Worm (Caenorhabditis elegans) whole organism, late embryonic: Measurements from ENCODE around the gene cdh-3.

ENCODE experiments used
- C08G9.2 ChIP-seq: sonication (generic microtip); optimal IDR thresholded peaks from 2 replicates; lab custom pipeline; 2016; ENCODE audit warnings: mild to moderate bottlenecking, missing genetic modification characterization, moderate library complexity, missing compliant biosample characterization
- C38D4.7 ChIP-seq: fragments of 200-800 bp; sonication (Bioruptor generic); optimal IDR thresholded peaks from 2 replicates; lab custom pipeline; 2018; ENCODE audit warnings: mild to moderate bottlenecking, missing genetic modification characterization, moderate library complexity, missing compliant biosample characterization
- F13H6.1 ChIP-seq: sonication (generic microtip); optimal IDR thresholded peaks from 2 replicates; lab custom pipeline; 2016; ENCODE audit warnings: missing genetic modification characterization, missing compliant biosample characterization
- K09A11.1 ChIP-seq: sonication (generic microtip); optimal IDR thresholded peaks from 2 replicates; lab custom pipeline; 2017; ENCODE audit warnings: antibody characterized with exemption, mild to moderate bottlenecking, missing genetic modification characterization, missing compliant biosample characterization; ENCODE audit not compliant: insufficient read depth
- Y22D7AL.16 ChIP-seq: sonication (generic microtip); optimal IDR thresholded peaks from 2 replicates; lab custom pipeline; 2016; ENCODE audit warnings: missing genetic modification characterization, missing compliant biosample characterization
- ama-1 ChIP-seq: fragments of 150-350 bp; optimal IDR thresholded peaks from 2 replicates; lab custom pipeline; 2014
- ceh-14 ChIP-seq: sonication (generic microtip); optimal IDR thresholded peaks from 2 replicates; lab custom pipeline; 2016; ENCODE audit warnings: missing genotype, missing genetic modification characterization, missing compliant biosample characterization
- ceh-19 ChIP-seq: fragments of 200-800 bp; sonication (Bioruptor generic); optimal IDR thresholded peaks from 2 replicates; lab custom pipeline; 2018; ENCODE audit warnings: mild to moderate bottlenecking, missing genetic modification characterization, missing compliant biosample characterization
- ceh-34 ChIP-seq: sonication (generic microtip); optimal IDR thresholded peaks from 2 replicates; lab custom pipeline; 2016; ENCODE audit warnings: mild to moderate bottlenecking, missing genetic modification characterization, missing compliant biosample characterization
- ceh-6 ChIP-seq: fragments of 200-800 bp; sonication (Bioruptor generic); optimal IDR thresholded peaks from 2 replicates; lab custom pipeline; 2018; ENCODE audit warnings: mild to moderate bottlenecking, missing genetic modification characterization, missing compliant biosample characterization
- ceh-9 ChIP-seq: sonication (generic microtip); optimal IDR thresholded peaks from 2 replicates; lab custom pipeline; 2016; ENCODE audit warnings: mild to moderate bottlenecking, missing genetic modification characterization, inconsistent platforms, missing compliant biosample characterization
- che-1 ChIP-seq: sonication (generic microtip); optimal IDR thresholded peaks from 2 replicates; lab custom pipeline; 2016; ENCODE audit warnings: mild to moderate bottlenecking, missing genetic modification characterization, missing compliant biosample characterization
- dmd-4 ChIP-seq: sonication (generic microtip); optimal IDR thresholded peaks from 2 replicates; lab custom pipeline; 2016; ENCODE audit warnings: borderline replicate concordance, missing genetic modification characterization, missing compliant biosample characterization
- elt-2 ChIP-seq: sonication (generic microtip); optimal IDR thresholded peaks from 2 replicates; lab custom pipeline; 2016; ENCODE audit warnings: missing genetic modification reagents, missing genetic modification characterization, missing compliant biosample characterization
- elt-4 ChIP-seq: sonication (generic microtip); optimal IDR thresholded peaks from 2 replicates; lab custom pipeline; 2016; ENCODE audit warnings: missing genetic modification characterization, missing compliant biosample characterization
- eyg-1 ChIP-seq: sonication (generic microtip); optimal IDR thresholded peaks from 2 replicates; lab custom pipeline; 2016; ENCODE audit warnings: missing genotype, missing genetic modification characterization, missing compliant biosample characterization
- fax-1 ChIP-seq: sonication (generic microtip); optimal IDR thresholded peaks from 2 replicates; lab custom pipeline; 2016; ENCODE audit warnings: missing genotype, missing genetic modification characterization, missing compliant biosample characterization
- fkh-6 ChIP-seq: sonication (generic microtip); optimal IDR thresholded peaks from 2 replicates; lab custom pipeline; 2016; ENCODE audit warnings: missing genetic modification characterization, missing compliant biosample characterization
- gmeb-2 ChIP-seq: sonication (generic microtip); optimal IDR thresholded peaks from 2 replicates; lab custom pipeline; 2016; ENCODE audit warnings: missing genetic modification characterization, inconsistent platforms, missing compliant biosample characterization
- hlh-13 ChIP-seq: fragments of 200-800 bp; sonication (Bioruptor generic); optimal IDR thresholded peaks from 2 replicates; lab custom pipeline; 2018; ENCODE audit warnings: mild to moderate bottlenecking, missing genetic modification characterization, missing compliant biosample characterization
- hlh-30 ChIP-seq: sonication (generic microtip); optimal IDR thresholded peaks from 2 replicates; lab custom pipeline; 2017; ENCODE audit warnings: antibody characterized with exemption, missing genetic modification characterization, missing compliant biosample characterization; ENCODE audit not compliant: insufficient read depth
- lin-11 ChIP-seq: fragments of 200-800 bp; sonication (Bioruptor generic); optimal IDR thresholded peaks from 2 replicates; lab custom pipeline; 2018; ENCODE audit warnings: mild to moderate bottlenecking, missing genetic modification characterization, missing compliant biosample characterization
- nfya-1 ChIP-seq: sonication (generic microtip); optimal IDR thresholded peaks from 2 replicates; lab custom pipeline; 2017; ENCODE audit warnings: missing genetic modification characterization, mild to moderate bottlenecking, missing compliant biosample characterization, antibody characterized with exemption, moderate library complexity
- nhr-232 ChIP-seq: sonication (generic microtip); optimal IDR thresholded peaks from 2 replicates; lab custom pipeline; 2016; ENCODE audit warnings: missing genetic modification characterization, missing compliant biosample characterization
- pag-3 ChIP-seq: sonication (generic microtip); optimal IDR thresholded peaks from 2 replicates; lab custom pipeline; 2016; ENCODE audit warnings: missing compliant biosample characterization, missing genetic modification characterization, borderline replicate concordance
- pax-1 ChIP-seq: fragments of 150-350 bp; optimal IDR thresholded peaks from 2 replicates; lab custom pipeline; 2014; ENCODE audit warnings: missing biosample characterization, missing genetic modification characterization
- pha-2 ChIP-seq: sonication (generic microtip); optimal IDR thresholded peaks from 2 replicates; lab custom pipeline; 2017; ENCODE audit warnings: mild to moderate bottlenecking, missing genetic modification characterization, missing compliant biosample characterization
- pha-4 ChIP-seq: fragments of 150-350 bp; optimal IDR thresholded peaks from 2 replicates; lab custom pipeline; 2018; ENCODE audit warnings: missing biosample characterization, missing genetic modification reagents, missing genetic modification characterization
- pqm-1 ChIP-seq: sonication (generic microtip); optimal IDR thresholded peaks from 2 replicates; lab custom pipeline; 2016; ENCODE audit warnings: missing genetic modification characterization, missing compliant biosample characterization
- pros-1 ChIP-seq: fragments of 150-350 bp; optimal IDR thresholded peaks from 2 replicates; lab custom pipeline; 2014; ENCODE audit warnings: missing biosample characterization, missing genetic modification reagents, missing genetic modification characterization
- rnt-1 ChIP-seq: sonication (generic microtip); optimal IDR thresholded peaks from 2 replicates; lab custom pipeline; 2016; ENCODE audit warnings: missing genetic modification characterization, missing compliant biosample characterization
- sox-4 ChIP-seq: sonication (generic microtip); optimal IDR thresholded peaks from 2 replicates; lab custom pipeline; 2017; ENCODE audit warnings: mild to moderate bottlenecking, missing genetic modification characterization, inconsistent platforms, missing compliant biosample characterization
- syd-9 ChIP-seq: sonication (generic microtip); optimal IDR thresholded peaks from 2 replicates; lab custom pipeline; 2016; ENCODE audit warnings: mild to moderate bottlenecking, missing genetic modification characterization, moderate library complexity, missing compliant biosample characterization
- tbx-2 ChIP-seq: sonication (generic microtip); optimal IDR thresholded peaks from 2 replicates; lab custom pipeline; 2016; ENCODE audit warnings: missing genetic modification characterization, missing compliant biosample characterization
- tbx-7 ChIP-seq: sonication (generic microtip); optimal IDR thresholded peaks from 2 replicates; lab custom pipeline; 2016; ENCODE audit warnings: missing genotype, missing genetic modification characterization, missing compliant biosample characterization
- ttx-3 ChIP-seq: sonication (generic microtip); optimal IDR thresholded peaks from 2 replicates; lab custom pipeline; 2016; ENCODE audit warnings: missing genetic modification reagents, missing genetic modification characterization, missing compliant biosample characterization
- unc-3 ChIP-seq, 2 experiments: fragments of 200-800 bp in 1 of 2; sonication (Bioruptor generic) in 1 of 2; sonication (generic microtip) in 1 of 2; conservative IDR thresholded peaks in 1 of 2; optimal IDR thresholded peaks in 1 of 2; 2 replicates each; pipeline versions ENCODE4 v1.3.6 to Lab custom; 2016 to 2022; ENCODE audit warnings: missing compliant biosample characterization in 2 of 2, missing genetic modification characterization in 2 of 2, missing genetic modification reagents in 1 of 2
- unc-55 ChIP-seq: sonication (generic microtip); optimal IDR thresholded peaks from 2 replicates; lab custom pipeline; 2017; ENCODE audit warnings: missing biosample characterization, missing genetic modification reagents, missing genetic modification characterization

Gene cdh-3

ce11 chrIII:7779313-7779712, 25.1 kb upstream of the cdh-3 start:
- no peak for TF ChIP-seq pha-4
- TF ChIP-seq elt-2 (tag; lab: Kevin White, UChicago), result no peak
- no peak for TF ChIP-seq pros-1 (tag; lab: Kevin White, UChicago)
- TF ChIP-seq sox-4, result no peak
- TF ChIP-seq che-1 (tag; lab: Kevin White, UChicago), result no peak
- TF ChIP-seq gmeb-2 (tag; lab: Kevin White, UChicago), result no peak

- TF ChIP-seq pha-4 (no peak), pha-2 (tag; lab: Kevin White, UChicago) (no peak), unc-3 (GFP tag; conservative IDR thresholded peaks at IDR 0.05; lab: Robert Waterston, UW) (no peak), unc-3 (tag; optimal IDR thresholded peaks at IDR 0.05; lab: Kevin White, UChicago) (no peak), nfya-1 (peak; percentile 81), unc-55 (GFP tag; lab: Kevin White, UChicago) (peak; percentile 47), tbx-7 (tag; lab: Kevin White, UChicago) (no peak)
These were observed 24.3 kb upstream of the cdh-3 start for ce11 chrIII:7778530-7778929.

ce11 chrIII:7775983-7776440, 21.8 kb upstream of the cdh-3 start, which contains the start of gene bath-15:
TSS of gene bath-15 (minus strand) at chrIII:7776033.
- TF ChIP-seq ttx-3, result no peak
- no peak for TF ChIP-seq F13H6.1
- no peak for TF ChIP-seq pqm-1
- TF ChIP-seq elt-4 (tag; lab: Kevin White, UChicago), result no peak
- TF ChIP-seq nhr-232 (tag; lab: Kevin White, UChicago), result no peak
- TF ChIP-seq gmeb-2 (tag; lab: Kevin White, UChicago), result no peak
- no peak for TF ChIP-seq ceh-34
- no peak for TF ChIP-seq hlh-30 (tag; lab: Kevin White, UChicago)
- no peak for TF ChIP-seq syd-9 (tag; lab: Kevin White, UChicago)
- TF ChIP-seq ama-1, result no peak
- no peak for TF ChIP-seq hlh-13 (GFP tag; lab: Kevin White, UChicago)
- TF ChIP-seq unc-3 (GFP tag; conservative IDR thresholded peaks at IDR 0.05; lab: Robert Waterston, UW), result no peak
- no peak for TF ChIP-seq unc-3 (tag; optimal IDR thresholded peaks at IDR 0.05; lab: Kevin White, UChicago)

- TF ChIP-seq ceh-14, result no peak
- no peak for TF ChIP-seq Y22D7AL.16 (tag; lab: Kevin White, UChicago)
- TF ChIP-seq rnt-1 (tag; lab: Kevin White, UChicago), result no peak
These were observed 19.5 kb upstream of the cdh-3 start for ce11 chrIII:7773791-7774190.

ce11 chrIII:7772901-7773300, 18.7 kb upstream of the cdh-3 start, which contains the start of the genes ZK686.6 and ZK686.1:
TSS of gene ZK686.6 (minus strand) at chrIII:7773001.
TSS of gene ZK686.1 (plus strand) at chrIII:7773134.
- no peak for TF ChIP-seq elt-4 (tag; lab: Kevin White, UChicago)
- no peak for TF ChIP-seq ceh-9
- TF ChIP-seq C38D4.7, result no peak
- no peak for TF ChIP-seq fax-1 (tag; lab: Kevin White, UChicago)
- TF ChIP-seq K09A11.1 (tag; lab: Kevin White, UChicago), result no peak

- TF ChIP-seq nfya-1, result peak; percentile 32
These were observed 16.7 kb upstream of the cdh-3 start for ce11 chrIII:7770986-7771385.

- no peak for TF ChIP-seq tbx-2 (tag; lab: Kevin White, UChicago)
- TF ChIP-seq pqm-1, result no peak
- no peak for TF ChIP-seq pax-1 (tag; lab: Kevin White, UChicago)
- TF ChIP-seq C08G9.2 (tag; lab: Kevin White, UChicago), result no peak
- no peak for TF ChIP-seq ceh-19 (GFP tag; lab: Kevin White, UChicago)
- TF ChIP-seq pag-3 (tag; lab: Kevin White, UChicago), result no peak
- TF ChIP-seq ceh-6 (GFP tag; lab: Kevin White, UChicago), result no peak
- TF ChIP-seq pha-2 (tag; lab: Kevin White, UChicago), result no peak
- TF ChIP-seq elt-2 (tag; lab: Kevin White, UChicago), result no peak
- TF ChIP-seq fkh-6 (tag; lab: Kevin White, UChicago), result no peak
- TF ChIP-seq eyg-1 (tag; lab: Kevin White, UChicago), result no peak
- no peak for TF ChIP-seq dmd-4 (tag; lab: Kevin White, UChicago)
- no peak for TF ChIP-seq fax-1 (tag; lab: Kevin White, UChicago)
- no peak for TF ChIP-seq lin-11 (tag; lab: Kevin White, UChicago)
- no peak for TF ChIP-seq nfya-1
- TF ChIP-seq ama-1, result no peak
These were observed 15.7 kb upstream of the cdh-3 start, which contains the start of gene snu-23 for ce11 chrIII:7769965-7770364. TSS of gene snu-23 (minus strand) at chrIII:7770120.
